Worm (Caenorhabditis elegans): ENCODE measurements around the gene ric-3.

The ric-3 gene

DNA sequence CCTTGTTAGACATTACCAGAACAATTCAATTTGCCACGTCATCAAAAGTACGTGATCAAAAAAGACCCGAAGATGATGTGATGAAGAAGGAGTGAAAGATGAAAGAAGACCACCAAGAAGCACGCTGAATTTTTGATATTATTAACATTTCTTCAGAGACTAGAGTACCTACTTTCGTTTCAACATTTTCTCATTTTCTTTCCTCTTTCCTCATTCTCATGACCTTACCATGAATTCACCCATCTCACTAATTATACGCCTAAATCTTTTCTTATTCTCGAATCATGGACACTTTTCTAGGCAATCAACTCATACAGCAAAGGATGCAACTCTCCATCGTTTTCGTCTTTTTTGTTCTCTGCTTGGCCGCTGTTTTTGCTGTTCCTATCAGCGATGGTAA lies 50.6 kb downstream of the ric-3 start, which contains the start of gene flp-10:
Gene flp-10 (plus strand): TSS at position 301 of the 400 bp plus-strand sequence.
- no peak for TF ChIP-seq pros-1 (tag; optimal IDR thresholded peaks at IDR 0.05)
- no peak for TF ChIP-seq C08G9.2 (tag; optimal IDR thresholded peaks at IDR 0.05)
- no peak for TF ChIP-seq hlh-15 (tag; optimal IDR thresholded peaks at IDR 0.05)
- TF ChIP-seq tbx-7 (tag; optimal IDR thresholded peaks at IDR 0.05): no peak
- no peak for TF ChIP-seq madf-2 (tag; optimal IDR thresholded peaks at IDR 0.05)
- TF ChIP-seq hlh-6 (tag; optimal IDR thresholded peaks at IDR 0.05): no peak
- no peak for TF ChIP-seq nhr-232 (tag; optimal IDR thresholded peaks at IDR 0.05)
- no peak for TF ChIP-seq zip-5 (tag; optimal IDR thresholded peaks at IDR 0.05)
- TF ChIP-seq unc-55 (GFP tag; optimal IDR thresholded peaks at IDR 0.05): no peak
- TF ChIP-seq dve-1 (tag; optimal IDR thresholded peaks at IDR 0.05): no peak
- TF ChIP-seq ceh-48 (tag; optimal IDR thresholded peaks at IDR 0.05): no peak
- TF ChIP-seq rnt-1 (tag; optimal IDR thresholded peaks at IDR 0.05): no peak
- TF ChIP-seq nhr-11 (tag; optimal IDR thresholded peaks at IDR 0.05): no peak
- no peak for TF ChIP-seq ama-1 (optimal IDR thresholded peaks at IDR 0.05)
- TF ChIP-seq ceh-30 (tag; optimal IDR thresholded peaks at IDR 0.05): no peak
- no peak for TF ChIP-seq npax-4 (tag; optimal IDR thresholded peaks at IDR 0.05)

ce11 chrIV:7870451-7870850 lies 52.4 kb downstream of the ric-3 start, which contains the start of gene T06C10.3:
Gene T06C10.3 (plus strand): TSS chrIV:7870751.
- TF ChIP-seq ceh-22 (tag; optimal IDR thresholded peaks at IDR 0.05) (no peak), lim-6 (tag; optimal IDR thresholded peaks at IDR 0.05) (no peak), pat-9 (tag; optimal IDR thresholded peaks at IDR 0.05) (no peak), sox-4 (tag; optimal IDR thresholded peaks at IDR 0.05) (no peak), pros-1 (tag; optimal IDR thresholded peaks at IDR 0.05) (no peak), ceh-19 (GFP tag; optimal IDR thresholded peaks at IDR 0.05) (no peak), ceh-9 (tag; optimal IDR thresholded peaks at IDR 0.05) (no peak), elt-4 (tag; optimal IDR thresholded peaks at IDR 0.05) (no peak), mec-3 (tag; optimal IDR thresholded peaks at IDR 0.05; ENCODE audit: borderline replicate concordance) (no peak), dve-1 (tag; optimal IDR thresholded peaks at IDR 0.05) (no peak), hlh-13 (GFP tag; optimal IDR thresholded peaks at IDR 0.05) (no peak), fkh-10 (GFP tag; optimal IDR thresholded peaks at IDR 0.05) (no peak)
